Worm (Caenorhabditis elegans): ENCODE measurements around the gene srh-135.

ce11 chrII:10231874-10232273 lies 4.9 kb upstream of the srh-135 start:
- no peak for TF ChIP-seq ceh-100 (GFP tag; IDR thresholded peaks at IDR 0.05)
- TF ChIP-seq hmg-20 (GFP tag; IDR thresholded peaks at IDR 0.05): no peak
- no peak for TF ChIP-seq dpl-1 (GFP tag; optimal IDR thresholded peaks at IDR 0.05)
